Worm (Caenorhabditis elegans): ENCODE measurements around the gene B0280.2.
A peak's percentile ranks its signal among the peaks of the same experiment; 100 is the strongest.
"Not testable (repeated sequence)": the region's sequence is repeated elsewhere in the genome, so short reads cannot be mapped to it uniquely, and the experiment has no call there.

The B0280.2 gene

ce11 chrIII:7122860-7123259, 1.6 kb upstream of the B0280.2 start, which contains the start of the genes B0280.9 and rpia-1 (continued):
- TF ChIP-seq tlf-1 (GFP tag; optimal IDR thresholded peaks at IDR 0.05) (no peak), F55B11.4 (tag; optimal IDR thresholded peaks at IDR 0.05; ENCODE audit: borderline replicate concordance, insufficient read depth) (no peak), snpc-1.3 (tag; optimal IDR thresholded peaks at IDR 0.05; ENCODE audit: insufficient read depth) (peak; percentile 41), chd-7 (tag; optimal IDR thresholded peaks at IDR 0.05) (no peak), snpc-3.4 (tag; optimal IDR thresholded peaks at IDR 0.05) (peak; percentile 12), cebp-1 (GFP tag; IDR thresholded peaks at IDR 0.05) (no peak), cebp-1 (tag; optimal IDR thresholded peaks at IDR 0.05) (peak; percentile 6), F23B12.7 (tag; optimal IDR thresholded peaks at IDR 0.05; ENCODE audit: insufficient read depth) (no peak), sdz-38 (tag; optimal IDR thresholded peaks at IDR 0.05) (no peak), ztf-18 (tag; optimal IDR thresholded peaks at IDR 0.05) (no peak), ceh-100 (GFP tag; IDR thresholded peaks at IDR 0.05) (no peak), B0035.1 (tag; optimal IDR thresholded peaks at IDR 0.05) (no peak)

- not testable (repeated sequence) for TF ChIP-seq bed-2 (GFP tag; IDR thresholded peaks at IDR 0.05); lag-1 (GFP tag; IDR thresholded peaks at IDR 0.05); lsy-27 (tag; optimal IDR thresholded peaks at IDR 0.05; ENCODE audit: borderline replicate concordance, insufficient read depth)
These were observed 4.1 kb downstream of the B0280.2 start, which contains the start of gene viro-2 for ce11 chrIII:7128601-7129000. TSS of gene viro-2 (plus strand) at chrIII:7128901.

ce11 chrIII:7133559-7133958, 9.1 kb downstream of the B0280.2 start, which contains the start of the genes pot-1 and ggtb-1:
TSS of gene pot-1 (minus strand) at chrIII:7133678.
TSS of gene ggtb-1 (plus strand) at chrIII:7133766.
- TF ChIP-seq mel-28 (tag; optimal IDR thresholded peaks at IDR 0.05; ENCODE audit: borderline replicate concordance) (no peak), attf-3 (GFP tag; conservative IDR thresholded peaks at IDR 0.05) (peak; percentile 91), snpc-1.1 (tag; optimal IDR thresholded peaks at IDR 0.05; ENCODE audit: insufficient read depth) (no peak), hsf-1 (GFP tag; IDR thresholded peaks at IDR 0.05) (no peak), lin-54 (GFP tag; optimal IDR thresholded peaks at IDR 0.05) (peak; percentile 14), zim-3 (tag; optimal IDR thresholded peaks at IDR 0.05) (no peak), K12H6.12 (tag; optimal IDR thresholded peaks at IDR 0.05) (no peak), fkh-3 (tag; optimal IDR thresholded peaks at IDR 0.05) (no peak)

- TF ChIP-seq xnd-1 (tag; optimal IDR thresholded peaks at IDR 0.05) (no peak), hrde-1 (tag; optimal IDR thresholded peaks at IDR 0.05; ENCODE audit: borderline replicate concordance) (no peak), ztf-26 (tag; optimal IDR thresholded peaks at IDR 0.05) (no peak), hmg-1.2 (GFP tag; IDR thresholded peaks at IDR 0.05) (no peak), snpc-1.1 (tag; optimal IDR thresholded peaks at IDR 0.05; ENCODE audit: insufficient read depth) (no peak), sdz-38 (tag; optimal IDR thresholded peaks at IDR 0.05) (no peak)
These were observed 11.6 kb downstream of the B0280.2 start, which contains the start of gene B0280.17 for ce11 chrIII:7136015-7136414. TSS of gene B0280.17 (minus strand) at chrIII:7136115.

- TF ChIP-seq Y53F4B.3 (GFP tag; IDR thresholded peaks at IDR 0.05), result no peak
- TF ChIP-seq nhr-120 (GFP tag; IDR thresholded peaks at IDR 0.05), result no peak
- TF ChIP-seq sea-2 (GFP tag; IDR thresholded peaks at IDR 0.05), result no peak
- TF ChIP-seq aptf-2 (GFP tag; conservative IDR thresholded peaks at IDR 0.05), result no peak
- TF ChIP-seq Y56A3A.18 (GFP tag; IDR thresholded peaks at IDR 0.05), result no peak
- TF ChIP-seq bed-1 (GFP tag; IDR thresholded peaks at IDR 0.05), result no peak
- TF ChIP-seq xnd-1 (tag; optimal IDR thresholded peaks at IDR 0.05), result no peak
- TF ChIP-seq ztf-25 (GFP tag; IDR thresholded peaks at IDR 0.05), result no peak
- TF ChIP-seq lsl-1 (GFP tag; optimal IDR thresholded peaks at IDR 0.05), result no peak
- no peak for TF ChIP-seq ceh-27 (GFP tag; optimal IDR thresholded peaks at IDR 0.05)
- TF ChIP-seq ccch-3 (GFP tag; optimal IDR thresholded peaks at IDR 0.05), result no peak
- no peak for TF ChIP-seq chd-7 (tag; optimal IDR thresholded peaks at IDR 0.05)
- TF ChIP-seq madf-8 (GFP tag; conservative IDR thresholded peaks at IDR 0.05), result no peak
- TF ChIP-seq ztf-3 (GFP tag; optimal IDR thresholded peaks at IDR 0.05), result no peak
- TF ChIP-seq madf-6 (GFP tag; IDR thresholded peaks at IDR 0.05), result no peak
- no peak for TF ChIP-seq lin-40 (tag; optimal IDR thresholded peaks at IDR 0.05)
- no peak for TF ChIP-seq nfyb-1 (GFP tag; IDR thresholded peaks at IDR 0.05)
These were observed 13.7 kb downstream of the B0280.2 start, which contains the start of gene B0280.11 for ce11 chrIII:7138178-7138577. TSS of gene B0280.11 (minus strand) at chrIII:7138278.

Data from whole organism, young adult.